Worm (Caenorhabditis elegans) whole organism, midembryonic: ENCODE results near the gene cnnm-5.
"Not testable (repeated sequence)": the region's sequence is repeated elsewhere in the genome, so short reads cannot be mapped to it uniquely, and the experiment has no call there.

ENCODE experiments used
- T22C8.4 ChIP-seq: fragments of 200-800 bp; sonication (Bioruptor generic); IDR thresholded peaks from 2 replicates; pipeline ENCODE4 v1.3.6; 2022; ENCODE audit warnings: missing genetic modification characterization, missing compliant biosample characterization
- cog-1 ChIP-seq: sonication (generic microtip); optimal IDR thresholded peaks from 2 replicates; lab custom pipeline; 2016; ENCODE audit warnings: missing genetic modification characterization, missing compliant biosample characterization
- flt-1 ChIP-seq: fragments of 200-800 bp; sonication (Bioruptor generic); IDR thresholded peaks from 2 replicates; pipeline ENCODE4 v1.3.6; 2022; ENCODE audit warnings: missing genetic modification characterization, missing compliant biosample characterization
- klf-2 ChIP-seq: fragments of 200-800 bp; sonication (Bioruptor generic); conservative IDR thresholded peaks from 2 replicates; pipeline ENCODE4 v1.3.6; 2022; ENCODE audit warnings: missing genetic modification reagents, missing genetic modification characterization, missing compliant biosample characterization
- med-1 ChIP-seq: sonication (generic microtip); optimal IDR thresholded peaks from 2 replicates; lab custom pipeline; 2017; ENCODE audit warnings: missing genetic modification characterization, mild to moderate bottlenecking, missing compliant biosample characterization, antibody characterized with exemption, missing genetic modification reagents; ENCODE audit not compliant: insufficient read depth
- ref-1 ChIP-seq: fragments of 200-800 bp; sonication (Bioruptor generic); conservative IDR thresholded peaks from 2 replicates; pipeline ENCODE4 v1.3.6; 2022; ENCODE audit warnings: missing genetic modification reagents, missing genetic modification characterization, missing compliant biosample characterization
- tab-1 ChIP-seq: fragments of 200-800 bp; sonication (Bioruptor generic); IDR thresholded peaks from 2 replicates; pipeline ENCODE4 v1.3.6; 2022; ENCODE audit warnings: missing genetic modification characterization, missing compliant biosample characterization
- ztf-23 ChIP-seq: fragments of 200-800 bp; sonication (Bioruptor generic); IDR thresholded peaks from 2 replicates; pipeline ENCODE4 v1.3.6; 2022; ENCODE audit warnings: missing genetic modification reagents, missing genetic modification characterization, missing compliant biosample characterization
- ztf-29 ChIP-seq: fragments of 200-800 bp; sonication (Bioruptor generic); IDR thresholded peaks from 2 replicates; pipeline ENCODE4 v1.3.6; 2022; ENCODE audit warnings: missing genetic modification reagents, missing genetic modification characterization, missing compliant biosample characterization

Gene cnnm-5

DNA sequence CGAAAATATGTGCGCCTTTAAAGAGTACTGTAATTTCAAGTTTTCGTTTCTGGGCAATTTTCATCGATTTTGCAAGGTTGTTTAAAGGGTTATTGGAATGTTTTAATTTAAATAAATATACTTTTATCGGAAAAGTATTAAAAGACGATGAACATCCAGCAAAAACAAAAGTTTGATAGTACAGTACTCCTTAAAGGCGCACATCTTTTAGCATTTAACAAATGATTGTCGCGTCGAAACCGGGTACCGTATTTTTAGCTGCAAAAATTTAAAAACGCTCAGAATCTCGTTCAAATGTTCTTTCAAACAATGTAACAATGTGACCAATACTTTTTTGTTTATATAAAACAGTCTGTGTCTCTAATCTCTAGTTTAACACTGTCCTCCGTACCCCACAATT lies 11.3 kb upstream of the cnnm-5 start, which contains the start of gene C36A4.11:
Gene C36A4.11 (plus strand): TSS at position 301 of the 400 bp plus-strand sequence.
- TF ChIP-seq ref-1, T22C8.4, ztf-29 (GFP tag; lab: Robert Waterston, UW): not testable (repeated sequence)

DNA sequence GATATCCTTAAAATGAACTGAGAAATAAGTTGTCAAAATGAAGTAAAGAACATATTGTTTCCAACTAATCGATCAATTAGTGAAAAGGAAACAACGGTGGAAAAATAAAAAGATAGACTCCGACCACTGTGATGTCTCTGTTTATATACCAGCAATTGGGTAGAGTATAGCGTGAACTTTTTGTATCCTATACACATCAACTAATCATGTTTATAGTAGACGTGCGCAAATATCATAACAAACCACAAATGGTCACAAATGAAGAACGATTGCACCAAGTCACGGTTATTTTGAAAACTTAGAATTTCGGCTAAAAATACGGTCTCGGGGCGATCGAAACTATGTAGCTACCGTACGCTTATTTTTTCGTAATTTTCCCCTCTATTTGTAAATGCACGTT lies 10.6 kb upstream of the cnnm-5 start, which contains the start of gene cyp-25A3:
Gene cyp-25A3 (minus strand): TSS at position 101 of the 400 bp plus-strand sequence.
- TF ChIP-seq T22C8.4 (GFP tag; lab: Robert Waterston, UW) (no peak), tab-1 (GFP tag; lab: Robert Waterston, UW) (no peak), ref-1 (GFP tag; lab: Robert Waterston, UW) (no peak), ztf-23 (GFP tag; lab: Robert Waterston, UW) (no peak), med-1 (GFP tag; lab: Kevin White, UChicago) (no peak), cog-1 (tag; lab: Kevin White, UChicago) (no peak), flt-1 (GFP tag; lab: Robert Waterston, UW) (no peak), klf-2 (GFP tag; lab: Robert Waterston, UW) (no peak), ztf-29 (GFP tag; lab: Robert Waterston, UW) (no peak)

DNA sequence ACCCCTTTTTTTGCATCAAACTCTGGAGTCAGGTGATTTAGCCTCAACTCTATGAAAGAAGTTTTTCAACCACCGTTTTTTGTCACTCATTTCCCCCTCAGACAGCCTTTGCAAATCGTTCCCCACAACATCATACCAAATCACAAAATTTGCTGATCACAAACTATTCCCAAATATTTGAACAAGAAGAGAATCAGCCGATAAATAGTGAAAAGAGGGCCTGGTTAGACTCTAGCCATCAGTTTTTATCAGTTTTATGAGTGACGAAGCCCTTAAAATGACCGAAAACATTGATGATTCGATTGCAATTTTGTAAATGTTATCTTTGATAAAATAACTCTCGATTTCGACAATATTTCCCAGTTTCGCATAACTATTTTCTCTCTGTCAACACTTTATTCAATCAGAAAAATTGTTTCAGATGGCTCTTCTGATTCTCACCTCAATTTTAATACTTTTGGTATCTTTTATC lies 5.8 kb upstream of the cnnm-5 start, which contains the start of gene cyp-25A2:
Gene cyp-25A2 (plus strand): TSS at position 422 of the 472 bp plus-strand sequence.
- TF ChIP-seq ztf-23 (GFP tag; lab: Robert Waterston, UW) (no peak), tab-1 (GFP tag; lab: Robert Waterston, UW) (no peak), ztf-29 (GFP tag; lab: Robert Waterston, UW) (no peak), klf-2 (GFP tag; lab: Robert Waterston, UW) (no peak), cog-1 (tag; lab: Kevin White, UChicago) (no peak), ref-1 (GFP tag; lab: Robert Waterston, UW) (no peak), T22C8.4 (GFP tag; lab: Robert Waterston, UW) (no peak), flt-1 (GFP tag; lab: Robert Waterston, UW) (no peak)

DNA sequence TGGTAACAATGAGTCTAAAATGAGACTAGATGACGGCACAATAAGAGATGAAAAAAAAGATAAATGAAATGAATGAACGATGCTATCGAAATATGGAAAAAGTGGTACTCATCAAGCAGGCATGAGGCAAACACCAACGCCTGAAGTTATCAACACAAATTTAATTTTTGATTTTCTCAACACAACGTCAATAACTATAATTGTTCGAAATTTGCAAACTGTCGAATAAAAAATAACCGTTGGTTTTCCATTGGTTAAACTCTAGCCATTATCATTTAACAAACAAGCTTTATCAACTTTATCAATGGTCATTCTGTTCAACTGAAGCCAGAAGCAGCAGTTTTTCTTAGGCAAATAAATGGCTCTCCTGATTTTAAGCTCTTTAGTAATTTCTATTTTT lies 3.3 kb upstream of the cnnm-5 start, which contains the start of gene cyp-25A1:
Gene cyp-25A1 (plus strand): TSS at position 301 of the 400 bp plus-strand sequence.
- TF ChIP-seq ztf-23 (GFP tag; lab: Robert Waterston, UW) (no peak), cog-1 (tag; lab: Kevin White, UChicago) (no peak), ref-1 (GFP tag; lab: Robert Waterston, UW) (no peak), tab-1 (GFP tag; lab: Robert Waterston, UW) (no peak), flt-1 (GFP tag; lab: Robert Waterston, UW) (no peak), ztf-29 (GFP tag; lab: Robert Waterston, UW) (no peak), klf-2 (GFP tag; lab: Robert Waterston, UW) (no peak), T22C8.4 (GFP tag; lab: Robert Waterston, UW) (no peak), med-1 (GFP tag; lab: Kevin White, UChicago) (no peak)

DNA sequence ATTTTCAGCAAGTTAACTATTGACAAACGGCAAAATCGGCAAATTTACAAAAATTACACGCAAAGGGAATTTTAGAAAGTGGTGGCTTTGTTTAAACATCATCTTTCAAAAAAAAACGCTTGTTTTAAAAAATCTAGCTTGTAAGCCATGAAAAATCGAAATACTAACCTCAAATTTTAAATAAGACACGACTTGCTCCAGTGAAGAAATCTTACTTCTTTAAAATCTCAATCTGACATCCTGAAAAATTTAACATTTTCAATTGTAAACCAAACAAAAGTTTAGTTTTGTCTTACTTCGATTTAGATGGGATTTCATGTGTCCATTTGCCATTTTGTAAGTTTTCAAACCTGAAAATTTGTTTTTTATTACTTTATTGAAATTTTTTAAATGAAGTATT lies 2.8 kb upstream of the cnnm-5 start:
- TF ChIP-seq ref-1 (GFP tag; lab: Robert Waterston, UW) (no peak), T22C8.4 (GFP tag; lab: Robert Waterston, UW) (no peak)

DNA sequence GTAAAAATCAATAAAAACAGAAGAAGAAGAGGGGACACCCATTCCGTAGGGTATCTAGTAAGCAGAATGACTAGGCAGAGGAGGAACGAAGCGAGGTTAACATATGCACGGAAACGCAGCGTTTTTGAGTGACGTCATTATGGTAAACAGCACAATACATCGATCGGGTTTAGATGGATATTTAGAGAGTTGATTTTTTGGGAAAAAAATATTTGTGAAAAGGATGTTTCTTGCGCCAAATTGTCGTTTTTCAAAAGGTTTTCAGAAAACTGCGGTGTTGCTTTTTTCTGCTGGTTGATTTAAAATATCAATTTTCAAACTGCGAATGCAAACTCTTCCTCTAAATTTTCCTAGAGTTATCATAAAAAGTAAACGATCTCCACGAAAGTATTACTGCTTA lies 2.4 kb upstream of the cnnm-5 start, which contains the start of gene C36A4.10:
Gene C36A4.10 (minus strand): TSS at position 101 of the 400 bp plus-strand sequence.
- TF ChIP-seq T22C8.4 (GFP tag; lab: Robert Waterston, UW) (no peak), flt-1 (GFP tag; lab: Robert Waterston, UW) (no peak), ref-1 (GFP tag; lab: Robert Waterston, UW) (no peak), med-1 (GFP tag; lab: Kevin White, UChicago) (no peak), cog-1 (tag; lab: Kevin White, UChicago) (no peak), klf-2 (GFP tag; lab: Robert Waterston, UW) (no peak), tab-1 (GFP tag; lab: Robert Waterston, UW) (no peak), ztf-29 (GFP tag; lab: Robert Waterston, UW) (no peak), ztf-23 (GFP tag; lab: Robert Waterston, UW) (no peak)

DNA sequence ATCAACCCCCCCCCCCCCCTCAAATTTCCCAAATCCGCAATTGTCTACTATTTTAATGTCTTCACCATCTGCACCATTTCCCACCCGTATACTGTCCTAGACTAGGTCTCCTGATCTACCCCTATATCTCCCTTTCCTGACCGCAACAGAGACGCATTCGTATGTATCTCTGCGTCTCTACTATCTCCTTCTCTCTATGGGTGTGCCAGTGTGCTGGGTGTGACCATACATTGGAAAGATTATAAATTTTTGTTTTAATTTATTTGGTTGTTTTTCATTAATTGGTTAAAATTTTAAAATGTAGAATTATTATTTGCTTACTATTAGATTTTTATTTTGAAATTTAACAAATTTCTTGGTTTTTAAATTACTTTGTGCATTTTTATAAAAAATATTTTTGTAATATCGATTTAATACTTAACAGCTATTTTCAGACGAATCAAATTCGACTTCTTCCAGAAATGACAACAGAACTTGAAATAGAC lies 7.0 kb downstream of the cnnm-5 start, which contains the start of gene amx-1:
Gene amx-1 (plus strand): TSS at position 435 of the 485 bp plus-strand sequence.
- TF ChIP-seq med-1 (GFP tag; lab: Kevin White, UChicago) (no peak), ztf-29 (GFP tag; lab: Robert Waterston, UW) (no peak), T22C8.4 (GFP tag; lab: Robert Waterston, UW) (no peak), ztf-23 (GFP tag; lab: Robert Waterston, UW) (no peak), ref-1 (GFP tag; lab: Robert Waterston, UW) (no peak), cog-1 (tag; lab: Kevin White, UChicago) (no peak), tab-1 (GFP tag; lab: Robert Waterston, UW) (no peak), klf-2 (GFP tag; lab: Robert Waterston, UW) (no peak), flt-1 (GFP tag; lab: Robert Waterston, UW) (no peak)

DNA sequence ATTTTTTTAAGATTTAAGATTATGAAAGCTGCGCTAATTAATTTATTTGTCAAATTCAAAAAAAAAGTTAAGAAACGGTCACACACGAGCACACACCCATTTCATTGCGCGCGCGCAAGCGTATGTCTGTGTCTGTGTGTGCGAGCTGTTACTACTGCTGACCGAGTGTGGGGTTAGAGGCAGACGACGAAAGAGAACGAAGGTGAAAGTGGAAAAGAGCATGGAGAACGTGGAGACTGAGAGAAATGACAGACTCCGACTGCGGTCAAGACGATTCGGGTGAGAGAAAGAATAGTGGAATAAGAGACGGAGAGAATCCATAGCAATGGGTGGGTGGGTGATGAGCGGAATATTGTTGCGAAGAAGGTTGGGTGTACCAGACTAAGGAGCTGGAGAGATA lies 8.9 kb downstream of the cnnm-5 start:
- peak; percentile 46 for TF ChIP-seq cog-1 (tag; lab: Kevin White, UChicago)
- TF ChIP-seq med-1 (GFP tag; lab: Kevin White, UChicago) = no peak
- TF ChIP-seq flt-1 (GFP tag; lab: Robert Waterston, UW) = no peak
- TF ChIP-seq tab-1 (GFP tag; lab: Robert Waterston, UW) = 0 out of 2 replicates have a peak, but pooled peaks have one; percentile 28
- TF ChIP-seq klf-2 (GFP tag; lab: Robert Waterston, UW) = no peak
- no peak for TF ChIP-seq ztf-29 (GFP tag; lab: Robert Waterston, UW)
- TF ChIP-seq ztf-23 (GFP tag; lab: Robert Waterston, UW) = peak; percentile 45; the same call in 1 of the 2 replicates
- no peak for TF ChIP-seq ref-1 (GFP tag; lab: Robert Waterston, UW)

DNA sequence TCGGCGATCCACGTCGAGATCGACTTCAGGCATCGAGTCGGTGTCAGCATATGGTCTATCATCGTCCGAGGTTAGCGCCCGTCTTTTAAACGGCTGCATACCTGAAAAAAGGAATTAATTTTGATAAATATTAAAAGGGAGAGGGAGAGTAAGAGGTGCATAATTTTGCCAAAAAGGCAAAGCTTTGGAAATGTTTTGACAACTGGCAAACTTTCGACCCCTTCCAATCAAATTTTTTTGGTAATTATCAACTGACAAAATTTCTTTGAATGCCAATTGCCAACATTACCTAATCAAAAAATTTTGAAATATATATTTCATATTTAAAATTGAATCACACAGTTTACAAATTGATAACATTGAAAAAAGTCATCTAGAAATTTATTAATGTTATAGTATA lies 9.4 kb downstream of the cnnm-5 start, which contains the start of gene dpy-27:
Gene dpy-27 (minus strand): TSS at position 101 of the 400 bp plus-strand sequence.
- no peak for TF ChIP-seq T22C8.4 (GFP tag; lab: Robert Waterston, UW)
- no peak for TF ChIP-seq klf-2 (GFP tag; lab: Robert Waterston, UW)
- TF ChIP-seq ztf-23 (GFP tag; lab: Robert Waterston, UW) = no peak
- no peak for TF ChIP-seq ztf-29 (GFP tag; lab: Robert Waterston, UW)
- TF ChIP-seq tab-1 (GFP tag; lab: Robert Waterston, UW) = no peak
- TF ChIP-seq flt-1 (GFP tag; lab: Robert Waterston, UW) = no peak
- no peak for TF ChIP-seq ref-1 (GFP tag; lab: Robert Waterston, UW)
- no peak for TF ChIP-seq cog-1 (tag; lab: Kevin White, UChicago)
- TF ChIP-seq med-1 (GFP tag; lab: Kevin White, UChicago) = no peak
